Worm (Caenorhabditis elegans) whole organism, young adult: ENCODE measurements around the gene nspc-1.

Experiments
- C17E4.6 ChIP-seq: fragments of 200-800 bp; sonication (Bioruptor generic); IDR thresholded peaks from 2 replicates; pipeline ENCODE4 v1.3.6; 2022; ENCODE audit warnings: missing genetic modification reagents, missing genetic modification characterization, missing compliant biosample characterization
- K11D2.4 ChIP-seq: fragments of 200-800 bp; sonication (Bioruptor generic); IDR thresholded peaks from 2 replicates; pipeline ENCODE4 v1.3.6; 2022; ENCODE audit warnings: missing genetic modification reagents, missing genetic modification characterization, missing compliant biosample characterization
- nhr-179 ChIP-seq: sonication (generic microtip); optimal IDR thresholded peaks from 2 replicates; lab custom pipeline; 2016; ENCODE audit warnings: mild to moderate bottlenecking, missing genetic modification characterization, missing compliant biosample characterization
- nhr-90 ChIP-seq: sonication (generic microtip); optimal IDR thresholded peaks from 2 replicates; lab custom pipeline; 2016; ENCODE audit warnings: missing genotype, mild to moderate bottlenecking, missing genetic modification characterization, missing compliant biosample characterization
- unc-62 ChIP-seq: fragments of 150-350 bp; optimal IDR thresholded peaks from 2 replicates; lab custom pipeline; 2014; ENCODE audit warnings: missing biosample characterization, missing genetic modification reagents, missing genetic modification characterization

DNA sequence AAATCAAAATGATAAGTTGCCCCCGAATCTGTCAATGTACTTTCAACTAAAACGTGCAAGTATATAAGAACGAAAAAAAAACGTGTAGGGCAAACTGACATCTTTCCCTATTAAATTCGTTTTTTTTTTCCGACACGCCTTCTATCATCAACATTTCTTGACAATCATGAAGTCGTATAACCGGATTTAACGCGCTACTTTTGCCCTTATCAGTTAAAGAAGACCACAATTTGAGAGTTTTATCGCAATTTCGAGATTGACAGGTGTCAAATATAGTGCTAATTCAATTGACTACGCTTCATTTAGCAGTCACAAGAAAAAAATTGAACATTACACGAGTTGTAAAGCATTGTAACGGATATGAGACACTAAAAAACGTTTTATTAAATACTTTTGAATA is 32.3 kb upstream of the nspc-1 start:
- TF ChIP-seq nhr-90 (tag; lab: Kevin White, UChicago): no peak
- no peak for TF ChIP-seq C17E4.6
- no peak for TF ChIP-seq K11D2.4 (GFP tag; lab: Robert Waterston, UW)
- TF ChIP-seq unc-62 (GFP tag; lab: Kevin White, UChicago): peak; percentile 89
- no peak for TF ChIP-seq nhr-179 (tag; lab: Kevin White, UChicago)
